Fruit fly (Drosophila melanogaster) Kc167 (cell line): Measurements from ENCODE around the gene CG16756.

Experiments
- Myc ChIP-seq: fragments of >200 bp; optimal IDR thresholded peaks from 2 replicates; lab custom pipeline; 2017; ENCODE audit warnings: missing external identifiers
- Sin3A ChIP-seq: fragments of >200 bp; optimal IDR thresholded peaks from 2 replicates; lab custom pipeline; 2018; ENCODE audit warnings: missing external identifiers
- h ChIP-seq: fragments of >200 bp; optimal IDR thresholded peaks from 3 replicates; lab custom pipeline; 2018; ENCODE audit warnings: missing external identifiers
- insv ChIP-seq: fragments of >200 bp; optimal IDR thresholded peaks from 3 replicates; lab custom pipeline; 2018; ENCODE audit warnings: missing external identifiers
- psq ChIP-seq: fragments of >200 bp; optimal IDR thresholded peaks from 2 replicates; lab custom pipeline; 2017; ENCODE audit warnings: missing external identifiers
- ttk ChIP-seq: sonication (Bioruptor generic); optimal IDR thresholded peaks from 2 replicates; lab custom pipeline; 2017; ENCODE audit warnings: missing external identifiers

DNA sequence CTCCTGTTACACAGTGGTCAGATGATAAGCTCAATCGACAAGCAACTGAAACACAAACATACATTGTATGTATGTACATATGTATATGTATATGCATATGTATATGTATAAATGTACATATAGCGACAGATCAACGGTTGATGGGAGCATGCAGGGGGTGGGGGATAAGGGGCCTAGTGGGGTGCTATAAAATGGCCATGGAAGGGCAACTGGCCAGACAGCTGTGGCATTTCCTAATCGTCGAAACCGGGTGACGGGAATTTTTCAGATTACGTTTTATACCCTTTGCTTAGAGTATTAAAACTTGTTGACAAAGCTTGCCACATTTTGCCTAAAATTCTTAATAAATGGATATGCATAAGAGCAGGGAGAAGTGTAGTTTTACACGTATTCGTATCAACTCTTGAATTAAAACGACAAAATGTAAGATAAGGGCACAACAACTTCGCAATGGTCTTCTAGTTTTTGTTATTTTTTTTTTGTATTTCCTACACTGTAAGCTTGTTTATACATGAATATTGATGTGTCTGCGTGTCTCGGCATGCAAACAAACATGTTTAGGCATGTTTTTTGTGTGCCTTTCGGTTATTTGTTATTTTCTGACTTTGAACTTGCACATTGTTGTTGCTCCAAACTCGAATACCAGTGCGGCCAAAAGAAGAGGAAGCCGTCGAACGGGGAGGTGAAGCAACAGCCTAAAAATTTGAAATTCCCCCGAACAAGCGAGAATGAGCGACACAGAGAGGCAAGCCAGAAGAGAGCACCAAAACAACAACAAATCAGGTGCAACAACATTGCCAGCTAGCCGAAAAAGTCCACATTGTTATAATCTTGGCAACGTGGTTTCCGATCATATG, 8.0 kb upstream of the CG16756 start:
- TF ChIP-seq insv (lab: Kevin White, UChicago) = no peak
- no peak for TF ChIP-seq h (lab: Kevin White, UChicago)
- no peak for TF ChIP-seq psq (lab: Kevin White, UChicago)
- no peak for TF ChIP-seq Myc (lab: Kevin White, UChicago)
- TF ChIP-seq Sin3A = no peak
- no peak for TF ChIP-seq ttk (lab: Kevin White, UChicago)
